Fruit fly (Drosophila melanogaster): ENCODE data around the gene Tcs4.

dm6 chrX:19662583-19663195, 38.9 kb downstream of the Tcs4 start:
- no peak for TF ChIP-seq CG8478 (optimal IDR thresholded peaks at IDR 0.05)
- no peak for TF ChIP-seq CTCF (optimal IDR thresholded peaks at IDR 0.05)

All from S2 (cell line).